Worm (Caenorhabditis elegans) whole organism, late embryonic: ENCODE data around the gene F47B8.1.

Source experiments
- K02D7.2 ChIP-seq: sonication (generic microtip); optimal IDR thresholded peaks from 2 replicates; lab custom pipeline; 2017; ENCODE audit warnings: mild to moderate bottlenecking, missing genetic modification characterization, missing compliant biosample characterization
- T23F11.4 ChIP-seq: fragments of 200-800 bp; sonication (Bioruptor generic); optimal IDR thresholded peaks from 2 replicates; lab custom pipeline; 2018; ENCODE audit warnings: mild to moderate bottlenecking, missing genetic modification characterization, missing compliant biosample characterization
- Y22D7AL.16 ChIP-seq: sonication (generic microtip); optimal IDR thresholded peaks from 2 replicates; lab custom pipeline; 2016; ENCODE audit warnings: missing genetic modification characterization, missing compliant biosample characterization
- ahr-1 ChIP-seq: sonication (generic microtip); optimal IDR thresholded peaks from 2 replicates; lab custom pipeline; 2016; ENCODE audit warnings: missing genetic modification characterization, missing compliant biosample characterization
- dmd-4 ChIP-seq: sonication (generic microtip); optimal IDR thresholded peaks from 2 replicates; lab custom pipeline; 2016; ENCODE audit warnings: borderline replicate concordance, missing genetic modification characterization, missing compliant biosample characterization
- fax-1 ChIP-seq: sonication (generic microtip); optimal IDR thresholded peaks from 2 replicates; lab custom pipeline; 2016; ENCODE audit warnings: missing genotype, missing genetic modification characterization, missing compliant biosample characterization
- fkh-10 ChIP-seq: fragments of 150-350 bp; optimal IDR thresholded peaks from 2 replicates; lab custom pipeline; 2014; ENCODE audit warnings: missing biosample characterization, missing genetic modification reagents, missing genetic modification characterization
- gmeb-2 ChIP-seq: sonication (generic microtip); optimal IDR thresholded peaks from 2 replicates; lab custom pipeline; 2016; ENCODE audit warnings: missing genetic modification characterization, inconsistent platforms, missing compliant biosample characterization
- pax-1 ChIP-seq: fragments of 150-350 bp; optimal IDR thresholded peaks from 2 replicates; lab custom pipeline; 2014; ENCODE audit warnings: missing biosample characterization, missing genetic modification characterization
- pha-4 ChIP-seq: fragments of 150-350 bp; optimal IDR thresholded peaks from 2 replicates; lab custom pipeline; 2018; ENCODE audit warnings: missing biosample characterization, missing genetic modification reagents, missing genetic modification characterization
- pqm-1 ChIP-seq: sonication (generic microtip); optimal IDR thresholded peaks from 2 replicates; lab custom pipeline; 2016; ENCODE audit warnings: missing genetic modification characterization, missing compliant biosample characterization
- ref-2 ChIP-seq: sonication (generic microtip); optimal IDR thresholded peaks from 2 replicates; lab custom pipeline; 2016; ENCODE audit warnings: missing genetic modification characterization, missing compliant biosample characterization
- rnt-1 ChIP-seq: sonication (generic microtip); optimal IDR thresholded peaks from 2 replicates; lab custom pipeline; 2016; ENCODE audit warnings: missing genetic modification characterization, missing compliant biosample characterization
- zip-5 ChIP-seq: sonication (generic microtip); optimal IDR thresholded peaks from 2 replicates; lab custom pipeline; 2016; ENCODE audit warnings: missing genetic modification characterization, missing compliant biosample characterization

ce11 chrV:14355738-14356368 is 41.7 kb upstream of the F47B8.1 start, which contains the start of gene cyn-1:
- TF ChIP-seq pax-1 (tag; lab: Kevin White, UChicago) (no peak), fkh-10 (GFP tag; lab: Kevin White, UChicago) (no peak), rnt-1 (tag; lab: Kevin White, UChicago) (no peak), gmeb-2 (tag; lab: Kevin White, UChicago) (no peak), Y22D7AL.16 (tag; lab: Kevin White, UChicago) (no peak), K02D7.2 (tag; lab: Kevin White, UChicago) (no peak), ref-2 (tag; lab: Kevin White, UChicago) (no peak), pha-4 (tag; lab: Kevin White, UChicago) (no peak), fax-1 (tag; lab: Kevin White, UChicago) (no peak), dmd-4 (tag; lab: Kevin White, UChicago) (no peak), pqm-1 (tag; lab: Kevin White, UChicago) (no peak), T23F11.4 (no peak), ahr-1 (tag; lab: Kevin White, UChicago) (no peak), zip-5 (no peak)
